Worm (Caenorhabditis elegans) whole organism, L4 larva: ENCODE measurements around the gene oops-1.

ENCODE experiments used
- F26F4.8 ChIP-seq: fragments of 200-800 bp; sonication (Bioruptor generic); conservative IDR thresholded peaks from 2 replicates; pipeline ENCODE4 v1.3.6; 2022; ENCODE audit warnings: missing genetic modification characterization, missing compliant biosample characterization
- T20F7.1 ChIP-seq: fragments of 200-800 bp; sonication (Bioruptor generic); optimal IDR thresholded peaks from 2 replicates; lab custom pipeline; 2018; ENCODE audit warnings: mild to moderate bottlenecking, missing genetic modification characterization, missing compliant biosample characterization
- ceh-62 ChIP-seq: sonication (generic microtip); optimal IDR thresholded peaks from 2 replicates; lab custom pipeline; 2017; ENCODE audit warnings: missing biosample characterization, missing genetic modification characterization
- daf-16 ChIP-seq, 3 experiments: sonication (generic microtip); optimal IDR thresholded peaks; 2 replicates each; lab custom pipeline; 2016 to 2017; ENCODE audit warnings: missing genetic modification characterization in 3 of 3, missing genetic modification reagents in 3 of 3, mild to moderate bottlenecking in 2 of 3, missing compliant biosample characterization in 2 of 3, missing biosample characterization in 1 of 3, moderate library complexity in 1 of 3
- dmd-6 ChIP-seq: fragments of 200-800 bp; sonication (Bioruptor generic); IDR thresholded peaks from 2 replicates; pipeline ENCODE4 v1.3.6; 2022; ENCODE audit warnings: missing genetic modification reagents, missing genetic modification characterization, missing compliant biosample characterization
- dpl-1 ChIP-seq: fragments of 150-350 bp; optimal IDR thresholded peaks from 2 replicates; lab custom pipeline; 2014; ENCODE audit warnings: missing biosample characterization, missing genetic modification reagents, missing genetic modification characterization
- dve-1 ChIP-seq: sonication (generic microtip); optimal IDR thresholded peaks from 2 replicates; lab custom pipeline; 2017; ENCODE audit warnings: antibody characterized with exemption, mild to moderate bottlenecking, missing genetic modification characterization, missing compliant biosample characterization; ENCODE audit not compliant: insufficient read depth
- hif-1 ChIP-seq, 2 experiments: sonication (generic microtip); optimal IDR thresholded peaks; 2 replicates each; lab custom pipeline; 2016 to 2017; ENCODE audit warnings: missing compliant biosample characterization in 2 of 2, missing genetic modification characterization in 2 of 2, missing genetic modification reagents in 2 of 2, missing genotype in 2 of 2, mild to moderate bottlenecking in 1 of 2
- hlh-11 ChIP-seq: fragments of 200-800 bp; sonication (Bioruptor generic); optimal IDR thresholded peaks from 2 replicates; lab custom pipeline; 2018; ENCODE audit warnings: mild to moderate bottlenecking, missing genetic modification characterization, missing compliant biosample characterization
- hlh-30 ChIP-seq: sonication (generic microtip); optimal IDR thresholded peaks from 2 replicates; lab custom pipeline; 2017; ENCODE audit warnings: antibody characterized with exemption, mild to moderate bottlenecking, missing genetic modification characterization, missing compliant biosample characterization; ENCODE audit not compliant: insufficient read depth
- lin-1 ChIP-seq: fragments of 200-800 bp; sonication (Bioruptor generic); IDR thresholded peaks from 2 replicates; pipeline ENCODE4 v1.3.6; 2022; ENCODE audit warnings: missing genetic modification reagents, missing genetic modification characterization, missing compliant biosample characterization
- lin-15B ChIP-seq: fragments of 150-350 bp; sonication (generic microtip); optimal IDR thresholded peaks from 3 replicates; lab custom pipeline; 2014; ENCODE audit warnings: missing biosample characterization, missing genetic modification characterization
- mdl-1 ChIP-seq, 2 experiments: fragments of 150-350 bp in 1 of 2; sonication (generic microtip) in 1 of 2; optimal IDR thresholded peaks; 2 replicates each; lab custom pipeline; 2014 to 2017; ENCODE audit warnings: missing biosample characterization in 2 of 2, missing genetic modification characterization in 2 of 2
- mep-1 ChIP-seq: fragments of 150-350 bp; sonication (generic microtip); optimal IDR thresholded peaks from 3 replicates; lab custom pipeline; 2014; ENCODE audit warnings: missing biosample characterization, missing genetic modification characterization
- mxl-2 ChIP-seq: fragments of 200-800 bp; sonication (Bioruptor generic); conservative IDR thresholded peaks from 2 replicates; pipeline ENCODE4 v1.3.6; 2022; ENCODE audit warnings: missing genetic modification reagents, missing genetic modification characterization, missing compliant biosample characterization
- nhr-10 ChIP-seq: fragments of 150-350 bp; optimal IDR thresholded peaks from 2 replicates; lab custom pipeline; 2014; ENCODE audit warnings: missing biosample characterization, missing genetic modification characterization
- nhr-102 ChIP-seq: sonication (generic microtip); optimal IDR thresholded peaks from 2 replicates; lab custom pipeline; 2016; ENCODE audit warnings: mild to moderate bottlenecking, missing genetic modification characterization, moderate library complexity, missing compliant biosample characterization
- nhr-28 ChIP-seq: fragments of 150-350 bp; optimal IDR thresholded peaks from 2 replicates; lab custom pipeline; 2014; ENCODE audit warnings: missing biosample characterization, missing genetic modification characterization
- nhr-48 ChIP-seq: sonication (generic microtip); optimal IDR thresholded peaks from 2 replicates; lab custom pipeline; 2016; ENCODE audit warnings: mild to moderate bottlenecking, missing genetic modification characterization, missing compliant biosample characterization
- nhr-77 ChIP-seq: fragments of 150-350 bp; optimal IDR thresholded peaks from 2 replicates; lab custom pipeline; 2014; ENCODE audit warnings: missing biosample characterization, missing genetic modification characterization
- pqm-1 ChIP-seq: sonication (generic microtip); optimal IDR thresholded peaks from 2 replicates; lab custom pipeline; 2017; ENCODE audit warnings: missing biosample characterization, missing genetic modification characterization
- unc-62 ChIP-seq, 3 experiments: fragments of 150-350 bp in 1 of 3; sonication (generic microtip); optimal IDR thresholded peaks in 2 of 3; peaks in 1 of 3; 1 replicate in 1 of 3; 2 replicates in 2 of 3; lab custom pipeline; 2014 to 2017; ENCODE audit warnings: missing biosample characterization in 3 of 3, missing genetic modification characterization in 3 of 3, missing genetic modification reagents in 3 of 3, missing genotype in 1 of 3

The oops-1 gene

DNA sequence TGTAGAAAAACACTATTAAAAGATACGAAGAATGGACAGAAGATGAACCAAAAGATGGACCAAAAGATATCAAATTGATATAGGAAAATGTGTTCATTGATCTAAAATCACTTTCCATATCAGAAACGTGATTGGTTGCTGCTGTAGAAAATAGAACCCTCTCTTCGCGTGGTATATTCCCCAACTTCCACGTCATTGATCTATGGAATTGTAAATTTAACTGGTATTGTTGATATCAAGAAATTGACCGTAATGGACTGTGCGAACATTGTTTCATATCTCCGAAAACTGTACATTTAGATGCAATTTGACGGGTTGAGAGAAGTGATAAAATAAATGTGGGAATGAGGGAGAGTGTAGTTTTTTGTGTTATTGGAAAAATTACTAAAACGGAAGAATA lies 49.5 kb downstream of the oops-1 start (continued):
- TF ChIP-seq lin-15B (tag; lab: Kevin White, UChicago) = no peak

DNA sequence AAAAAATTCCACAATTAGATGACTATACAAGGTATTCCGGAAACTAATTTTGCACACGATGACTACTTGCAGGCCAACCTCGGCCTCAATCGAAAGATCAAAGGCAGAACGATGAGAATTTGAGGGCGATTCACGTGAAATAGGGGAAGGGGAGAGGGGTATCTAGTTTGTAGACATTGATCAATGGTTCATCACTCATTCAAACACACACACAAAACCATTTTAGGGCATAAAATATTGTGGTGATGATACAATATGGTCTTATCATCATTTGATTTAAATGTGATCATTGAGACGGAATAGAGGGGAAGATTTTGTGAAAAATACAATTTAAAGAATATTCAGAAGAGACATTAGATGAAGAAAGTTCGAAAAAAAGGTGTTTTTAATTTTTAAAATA lies 51.2 kb downstream of the oops-1 start:
- peak; percentile 71; the same call in 1 of the 2 replicates for TF ChIP-seq mxl-2 (GFP tag; lab: Robert Waterston, UW)
- no peak for TF ChIP-seq T20F7.1 (GFP tag; lab: Kevin White, UChicago)
- TF ChIP-seq F26F4.8 = no peak
- peak; percentile 2 for TF ChIP-seq dpl-1 (GFP tag; lab: Kevin White, UChicago)
- no peak for TF ChIP-seq ceh-62 (tag; lab: Kevin White, UChicago)
- TF ChIP-seq nhr-102 (tag; lab: Kevin White, UChicago) = peak; percentile 24
- TF ChIP-seq nhr-77 (tag; lab: Kevin White, UChicago) = peak; percentile 58
- TF ChIP-seq pqm-1 (tag; lab: Kevin White, UChicago) = peak; percentile 4
- TF ChIP-seq mdl-1 (tag; optimal IDR thresholded peaks at IDR 0.05; lab: Kevin White, UChicago) = peak; percentile 9 to 49
- peak in 1 of 2 experiments; percentile 34 for TF ChIP-seq unc-62 (GFP tag; optimal IDR thresholded peaks at IDR 0.05 in 1 of 2; lab: Kevin White, UChicago)
- no peak for TF ChIP-seq unc-62 (tag; optimal IDR thresholded peaks at IDR 0.05; lab: Kevin White, UChicago)
- TF ChIP-seq lin-1 (GFP tag; lab: Robert Waterston, UW) = 0 out of 2 replicates have a peak, but pooled peaks have one; percentile 52
- peak; percentile 58 for TF ChIP-seq hlh-30 (tag; lab: Kevin White, UChicago)
- TF ChIP-seq dve-1 (tag; lab: Kevin White, UChicago) = peak; percentile 72
- peak; percentile 85 for TF ChIP-seq dmd-6 (GFP tag; lab: Robert Waterston, UW)
- peak; percentile 57 for TF ChIP-seq hlh-11 (tag; lab: Kevin White, UChicago)
- peak; percentile 24 for TF ChIP-seq nhr-48 (tag; lab: Kevin White, UChicago)
- no peak for TF ChIP-seq daf-16 (GFP tag; optimal IDR thresholded peaks at IDR 0.05; lab: Kevin White, UChicago)
- TF ChIP-seq daf-16 (tag; optimal IDR thresholded peaks at IDR 0.05; lab: Kevin White, UChicago) = peak; percentile 67
- peak; percentile 40 for TF ChIP-seq nhr-10 (tag; lab: Kevin White, UChicago)
- no peak for TF ChIP-seq mep-1
- TF ChIP-seq nhr-28 (tag; lab: Kevin White, UChicago) = peak; percentile 91
- no peak for TF ChIP-seq hif-1 (tag; optimal IDR thresholded peaks at IDR 0.05; lab: Kevin White, UChicago)
- TF ChIP-seq, all 104 proteins: peak for 16
